Worm (Caenorhabditis elegans) whole organism, L4 larva: ENCODE measurements around the gene C28C12.1.

Source experiments
- D1046.2 ChIP-seq: fragments of 200-800 bp; sonication (Bioruptor generic); IDR thresholded peaks from 2 replicates; pipeline ENCODE4 v1.3.6; 2022; ENCODE audit warnings: missing genetic modification characterization, missing compliant biosample characterization
- F26F4.8 ChIP-seq: fragments of 200-800 bp; sonication (Bioruptor generic); conservative IDR thresholded peaks from 2 replicates; pipeline ENCODE4 v1.3.6; 2022; ENCODE audit warnings: missing genetic modification characterization, missing compliant biosample characterization
- T20F7.1 ChIP-seq: fragments of 200-800 bp; sonication (Bioruptor generic); optimal IDR thresholded peaks from 2 replicates; lab custom pipeline; 2018; ENCODE audit warnings: mild to moderate bottlenecking, missing genetic modification characterization, missing compliant biosample characterization
- Y5F2A.4 ChIP-seq: fragments of 200-800 bp; sonication (Bioruptor generic); optimal IDR thresholded peaks from 2 replicates; lab custom pipeline; 2018; ENCODE audit warnings: mild to moderate bottlenecking, missing genetic modification characterization, missing compliant biosample characterization
- Y75B8A.6 ChIP-seq: fragments of 200-800 bp; sonication (Bioruptor generic); IDR thresholded peaks from 2 replicates; pipeline ENCODE4 v1.3.6; 2022; ENCODE audit warnings: missing genetic modification reagents, missing genetic modification characterization, missing compliant biosample characterization
- ZK337.2 ChIP-seq: fragments of 200-800 bp; sonication (Bioruptor generic); IDR thresholded peaks from 2 replicates; pipeline ENCODE4 v1.3.6; 2022; ENCODE audit warnings: missing genetic modification reagents, missing genetic modification characterization, missing compliant biosample characterization
- aha-1 ChIP-seq: fragments of 150-350 bp; peaks from one replicate; lab custom pipeline; 2014; ENCODE audit warnings: missing biosample characterization, missing genetic modification characterization
- aly-2 ChIP-seq: sonication (generic microtip); optimal IDR thresholded peaks from 2 replicates; lab custom pipeline; 2018; ENCODE audit warnings: missing biosample characterization, missing genetic modification characterization
- ama-1 ChIP-seq: fragments of 150-350 bp; optimal IDR thresholded peaks from 2 replicates; lab custom pipeline; 2014; ENCODE audit warnings: inconsistent platforms, mixed read lengths
- ceh-28 ChIP-seq: fragments of 150-350 bp; optimal IDR thresholded peaks from 2 replicates; lab custom pipeline; 2014; ENCODE audit warnings: missing biosample characterization, missing genetic modification reagents, missing genetic modification characterization
- ces-1 ChIP-seq: fragments of 150-350 bp; sonication (generic microtip); optimal IDR thresholded peaks from 4 replicates; lab custom pipeline; 2014; ENCODE audit warnings: missing biosample characterization, missing genetic modification reagents, missing genetic modification characterization
- cey-2 ChIP-seq: sonication (generic microtip); optimal IDR thresholded peaks from 3 replicates; lab custom pipeline; 2017; ENCODE audit warnings: missing genetic modification characterization, mild to moderate bottlenecking, missing compliant biosample characterization, antibody characterized with exemption, borderline replicate concordance; ENCODE audit not compliant: insufficient read depth
- daf-16 ChIP-seq, 3 experiments: sonication (generic microtip); optimal IDR thresholded peaks; 2 replicates each; lab custom pipeline; 2016 to 2017; ENCODE audit warnings: missing genetic modification characterization in 3 of 3, missing genetic modification reagents in 3 of 3, mild to moderate bottlenecking in 2 of 3, missing compliant biosample characterization in 2 of 3, missing biosample characterization in 1 of 3, moderate library complexity in 1 of 3
- daf-19 ChIP-seq: fragments of 200-800 bp; sonication (Bioruptor generic); conservative IDR thresholded peaks from 2 replicates; pipeline ENCODE4 v1.3.6; 2022; ENCODE audit warnings: missing genetic modification characterization, missing compliant biosample characterization
- dmd-6 ChIP-seq: fragments of 200-800 bp; sonication (Bioruptor generic); IDR thresholded peaks from 2 replicates; pipeline ENCODE4 v1.3.6; 2022; ENCODE audit warnings: missing genetic modification reagents, missing genetic modification characterization, missing compliant biosample characterization
- dmd-9 ChIP-seq: fragments of 200-800 bp; sonication (Bioruptor generic); IDR thresholded peaks from 2 replicates; pipeline ENCODE4 v1.3.6; 2022; ENCODE audit warnings: missing genetic modification reagents, missing genetic modification characterization, missing compliant biosample characterization
- dve-1 ChIP-seq: sonication (generic microtip); optimal IDR thresholded peaks from 2 replicates; lab custom pipeline; 2017; ENCODE audit warnings: antibody characterized with exemption, mild to moderate bottlenecking, missing genetic modification characterization, missing compliant biosample characterization; ENCODE audit not compliant: insufficient read depth
- egl-27 ChIP-seq: sonication (generic microtip); optimal IDR thresholded peaks from 3 replicates; lab custom pipeline; 2017; ENCODE audit warnings: missing biosample characterization, missing genetic modification reagents, missing genetic modification characterization
- hmg-1.1 ChIP-seq: fragments of 200-800 bp; sonication (Bioruptor generic); IDR thresholded peaks from 2 replicates; pipeline ENCODE4 v1.3.6; 2022; ENCODE audit warnings: missing genetic modification reagents, missing genetic modification characterization, missing compliant biosample characterization
- jun-1 ChIP-seq: fragments of 150-350 bp; optimal IDR thresholded peaks from 2 replicates; lab custom pipeline; 2014; ENCODE audit warnings: missing biosample characterization, missing genetic modification reagents, missing genetic modification characterization
- lin-1 ChIP-seq: fragments of 200-800 bp; sonication (Bioruptor generic); IDR thresholded peaks from 2 replicates; pipeline ENCODE4 v1.3.6; 2022; ENCODE audit warnings: missing genetic modification reagents, missing genetic modification characterization, missing compliant biosample characterization
- lin-13 ChIP-seq: fragments of 150-350 bp; optimal IDR thresholded peaks from 2 replicates; lab custom pipeline; 2014; ENCODE audit warnings: missing biosample characterization, missing genetic modification reagents, missing genetic modification characterization
- lin-29 ChIP-seq: fragments of 200-800 bp; sonication (Bioruptor generic); IDR thresholded peaks from 2 replicates; pipeline ENCODE4 v1.3.6; 2022; ENCODE audit warnings: missing genetic modification reagents, missing genetic modification characterization, missing compliant biosample characterization
- lin-38 ChIP-seq: fragments of 200-800 bp; sonication (Bioruptor generic); IDR thresholded peaks from 2 replicates; pipeline ENCODE4 v1.3.6; 2022; ENCODE audit warnings: missing genetic modification reagents, missing genetic modification characterization, missing compliant biosample characterization
- lin-39 ChIP-seq: fragments of 150-350 bp; optimal IDR thresholded peaks from 2 replicates; lab custom pipeline; 2014; ENCODE audit warnings: missing biosample characterization, missing genetic modification reagents, missing genetic modification characterization
- lir-3 ChIP-seq: sonication (generic microtip); optimal IDR thresholded peaks from 2 replicates; lab custom pipeline; 2016; ENCODE audit warnings: mild to moderate bottlenecking, missing genetic modification characterization, missing compliant biosample characterization
- lsy-2 ChIP-seq, 2 experiments: fragments of 150-350 bp in 1 of 2; sonication (generic microtip) in 1 of 2; optimal IDR thresholded peaks; 2 replicates each; lab custom pipeline; 2014 to 2017; ENCODE audit warnings: missing biosample characterization in 2 of 2, missing genetic modification characterization in 2 of 2
- mdl-1 ChIP-seq, 2 experiments: fragments of 150-350 bp in 1 of 2; sonication (generic microtip) in 1 of 2; optimal IDR thresholded peaks; 2 replicates each; lab custom pipeline; 2014 to 2017; ENCODE audit warnings: missing biosample characterization in 2 of 2, missing genetic modification characterization in 2 of 2
- mep-1 ChIP-seq: fragments of 150-350 bp; sonication (generic microtip); optimal IDR thresholded peaks from 3 replicates; lab custom pipeline; 2014; ENCODE audit warnings: missing biosample characterization, missing genetic modification characterization
- mxl-2 ChIP-seq: fragments of 200-800 bp; sonication (Bioruptor generic); conservative IDR thresholded peaks from 2 replicates; pipeline ENCODE4 v1.3.6; 2022; ENCODE audit warnings: missing genetic modification reagents, missing genetic modification characterization, missing compliant biosample characterization
- nhr-10 ChIP-seq: fragments of 150-350 bp; optimal IDR thresholded peaks from 2 replicates; lab custom pipeline; 2014; ENCODE audit warnings: missing biosample characterization, missing genetic modification characterization
- nhr-102 ChIP-seq: sonication (generic microtip); optimal IDR thresholded peaks from 2 replicates; lab custom pipeline; 2016; ENCODE audit warnings: mild to moderate bottlenecking, missing genetic modification characterization, moderate library complexity, missing compliant biosample characterization
- nhr-11 ChIP-seq: fragments of 150-350 bp; optimal IDR thresholded peaks from 2 replicates; lab custom pipeline; 2014; ENCODE audit warnings: missing biosample characterization, missing genetic modification characterization
- nhr-237 ChIP-seq: sonication (generic microtip); optimal IDR thresholded peaks from 2 replicates; lab custom pipeline; 2017; ENCODE audit warnings: missing biosample characterization, missing genetic modification characterization
- nhr-25 ChIP-seq: sonication (generic microtip); optimal IDR thresholded peaks from 2 replicates; lab custom pipeline; 2017; ENCODE audit warnings: missing genetic modification characterization, mild to moderate bottlenecking, missing compliant biosample characterization, antibody characterized with exemption, moderate library complexity, borderline replicate concordance; ENCODE audit not compliant: insufficient read depth
- nhr-42 ChIP-seq: fragments of 200-800 bp; sonication (Bioruptor generic); IDR thresholded peaks from 2 replicates; pipeline ENCODE4 v1.3.6; 2022; ENCODE audit warnings: missing genetic modification characterization, missing compliant biosample characterization
- nhr-48 ChIP-seq: sonication (generic microtip); optimal IDR thresholded peaks from 2 replicates; lab custom pipeline; 2016; ENCODE audit warnings: mild to moderate bottlenecking, missing genetic modification characterization, missing compliant biosample characterization
- nhr-77 ChIP-seq: fragments of 150-350 bp; optimal IDR thresholded peaks from 2 replicates; lab custom pipeline; 2014; ENCODE audit warnings: missing biosample characterization, missing genetic modification characterization
- pha-4 ChIP-seq, 2 experiments: fragments of 150-350 bp in 1 of 2; fragments of 200-800 bp in 1 of 2; sonication (Bioruptor generic) in 1 of 2; IDR thresholded peaks in 1 of 2; optimal IDR thresholded peaks in 1 of 2; 2 replicates each; pipeline versions ENCODE4 v1.3.6 to Lab custom; 2014 to 2022; ENCODE audit warnings: missing genetic modification characterization in 2 of 2, missing genetic modification reagents in 2 of 2, missing biosample characterization in 1 of 2, missing compliant biosample characterization in 1 of 2
- php-3 ChIP-seq: fragments of 200-800 bp; sonication (Bioruptor generic); IDR thresholded peaks from 2 replicates; pipeline ENCODE4 v1.3.6; 2022; ENCODE audit warnings: missing genetic modification reagents, missing genetic modification characterization, missing compliant biosample characterization
- pqm-1 ChIP-seq: sonication (generic microtip); optimal IDR thresholded peaks from 2 replicates; lab custom pipeline; 2017; ENCODE audit warnings: missing biosample characterization, missing genetic modification characterization
- set-16 ChIP-seq: fragments of 200-800 bp; sonication (Bioruptor generic); IDR thresholded peaks from 2 replicates; pipeline ENCODE4 v1.3.6; 2022; ENCODE audit warnings: missing genetic modification reagents, missing genetic modification characterization, missing compliant biosample characterization
- spr-3 ChIP-seq: fragments of 200-800 bp; sonication (Bioruptor generic); optimal IDR thresholded peaks from 2 replicates; lab custom pipeline; 2018; ENCODE audit warnings: mild to moderate bottlenecking, missing genetic modification characterization, missing compliant biosample characterization
- tag-97 ChIP-seq: fragments of 200-800 bp; sonication (Bioruptor generic); IDR thresholded peaks from 2 replicates; pipeline ENCODE4 v1.3.6; 2022; ENCODE audit warnings: missing genetic modification characterization, missing compliant biosample characterization
- unc-62 ChIP-seq, 3 experiments: fragments of 150-350 bp in 1 of 3; sonication (generic microtip); optimal IDR thresholded peaks in 2 of 3; peaks in 1 of 3; 1 replicate in 1 of 3; 2 replicates in 2 of 3; lab custom pipeline; 2014 to 2017; ENCODE audit warnings: missing biosample characterization in 3 of 3, missing genetic modification characterization in 3 of 3, missing genetic modification reagents in 3 of 3, missing genotype in 1 of 3
- vab-7 ChIP-seq: fragments of 200-800 bp; sonication (Bioruptor generic); IDR thresholded peaks from 2 replicates; pipeline ENCODE4 v1.3.6; 2022; ENCODE audit warnings: missing genetic modification reagents, missing genetic modification characterization, missing compliant biosample characterization
- zag-1 ChIP-seq: fragments of 150-350 bp; optimal IDR thresholded peaks from 2 replicates; lab custom pipeline; 2014; ENCODE audit warnings: missing biosample characterization, missing genetic modification characterization
- zfp-2 ChIP-seq: sonication (generic microtip); optimal IDR thresholded peaks from 2 replicates; lab custom pipeline; 2016; ENCODE audit warnings: mild to moderate bottlenecking, missing genetic modification characterization, missing compliant biosample characterization
- zip-11 ChIP-seq: fragments of 200-800 bp; sonication (Bioruptor generic); IDR thresholded peaks from 2 replicates; pipeline ENCODE4 v1.3.6; 2022; ENCODE audit warnings: missing genetic modification characterization, missing compliant biosample characterization
- zip-2 ChIP-seq: fragments of 150-350 bp; optimal IDR thresholded peaks from 2 replicates; lab custom pipeline; 2014; ENCODE audit warnings: missing biosample characterization, missing genetic modification characterization

Gene C28C12.1

ce11 chrIV:8481308-8481707 lies 20.2 kb upstream of the C28C12.1 start, which contains the start of gene spp-8 (continued):
- TF ChIP-seq nhr-10 (tag; lab: Kevin White, UChicago), result no peak
- no peak for TF ChIP-seq ceh-28 (tag; lab: Kevin White, UChicago)
- TF ChIP-seq Y5F2A.4, result no peak
- TF ChIP-seq ZK337.2 (GFP tag; lab: Robert Waterston, UW), result no peak
- TF ChIP-seq daf-19, result no peak
- TF ChIP-seq nhr-48, result no peak
- TF ChIP-seq lin-13 (GFP tag; lab: Kevin White, UChicago), result no peak
- TF ChIP-seq egl-27 (tag; lab: Kevin White, UChicago), result no peak
- no peak for TF ChIP-seq T20F7.1
- no peak for TF ChIP-seq lir-3
- TF ChIP-seq dve-1 (tag; lab: Kevin White, UChicago), result peak; percentile 80
- no peak for TF ChIP-seq zag-1 (tag; lab: Kevin White, UChicago)
- TF ChIP-seq php-3 (GFP tag; lab: Robert Waterston, UW), result peak; percentile 96
- TF ChIP-seq unc-62 (GFP tag; optimal IDR thresholded peaks at IDR 0.05 in 1 of 2; lab: Kevin White, UChicago), result no peak
- no peak for TF ChIP-seq unc-62 (tag; optimal IDR thresholded peaks at IDR 0.05; lab: Kevin White, UChicago)
- peak; percentile 15 for TF ChIP-seq nhr-102 (tag; lab: Kevin White, UChicago)
- TF ChIP-seq cey-2, result no peak
- no peak for TF ChIP-seq spr-3 (GFP tag; lab: Kevin White, UChicago)
- no peak for TF ChIP-seq zfp-2
- no peak for TF ChIP-seq daf-16 (GFP tag; optimal IDR thresholded peaks at IDR 0.05; lab: Kevin White, UChicago)
- peak; percentile 82 for TF ChIP-seq daf-16 (tag; optimal IDR thresholded peaks at IDR 0.05; lab: Kevin White, UChicago)
- no peak for TF ChIP-seq zip-11 (GFP tag; lab: Robert Waterston, UW)
- no peak for TF ChIP-seq mep-1 (tag; lab: Kevin White, UChicago)
- no peak for TF ChIP-seq hmg-1.1 (GFP tag; lab: Robert Waterston, UW)
- TF ChIP-seq nhr-77 (tag; lab: Kevin White, UChicago), result peak; percentile 73
- TF ChIP-seq F26F4.8, result no peak
- TF ChIP-seq ama-1 (lab: Kevin White, UChicago), result no peak
- no peak for TF ChIP-seq set-16 (GFP tag; lab: Robert Waterston, UW)
- no peak for TF ChIP-seq mxl-2 (GFP tag; lab: Robert Waterston, UW)
- no peak for TF ChIP-seq zip-2 (tag; lab: Kevin White, UChicago)
- no peak for TF ChIP-seq lin-39
- peak in 1 of 2 experiments; percentile 74 for TF ChIP-seq mdl-1 (tag; optimal IDR thresholded peaks at IDR 0.05; lab: Kevin White, UChicago)
- TF ChIP-seq D1046.2 (GFP tag; lab: Robert Waterston, UW), result no peak
- no peak for TF ChIP-seq dmd-9 (GFP tag; lab: Robert Waterston, UW)
- TF ChIP-seq Y75B8A.6, result no peak
- TF ChIP-seq pqm-1 (tag; lab: Kevin White, UChicago), result peak; percentile 93
- no peak for TF ChIP-seq lsy-2 (tag; optimal IDR thresholded peaks at IDR 0.05; lab: Kevin White, UChicago)
- no peak for TF ChIP-seq lin-29 (GFP tag; lab: Robert Waterston, UW)
- peak; percentile 64; the same call in 1 of the 2 replicates for TF ChIP-seq lin-1 (GFP tag; lab: Robert Waterston, UW)
- no peak for TF ChIP-seq tag-97 (GFP tag; lab: Robert Waterston, UW)
- no peak for TF ChIP-seq nhr-11 (tag; lab: Kevin White, UChicago)
- TF ChIP-seq ces-1 (GFP tag; lab: Kevin White, UChicago), result no peak
- no peak for TF ChIP-seq lin-38
- no peak for TF ChIP-seq jun-1 (tag; lab: Kevin White, UChicago)
- TF ChIP-seq vab-7 (GFP tag; lab: Robert Waterston, UW), result no peak
- TF ChIP-seq dmd-6 (GFP tag; lab: Robert Waterston, UW), result peak; percentile 94
- TF ChIP-seq nhr-25 (tag; lab: Kevin White, UChicago), result no peak
- peak; percentile 45; the same call in 1 of the 2 replicates for TF ChIP-seq pha-4 (GFP tag; IDR thresholded peaks at IDR 0.05; lab: Robert Waterston, UW)
- TF ChIP-seq pha-4 (tag; optimal IDR thresholded peaks at IDR 0.05; lab: Kevin White, UChicago), result no peak
- TF ChIP-seq aha-1 (tag; lab: Kevin White, UChicago), result no peak
- no peak for TF ChIP-seq nhr-42 (GFP tag; lab: Robert Waterston, UW)
- TF ChIP-seq aly-2 (tag; lab: Kevin White, UChicago), result no peak
- no peak for TF ChIP-seq nhr-237
